Worm (Caenorhabditis elegans) whole organism, early embryonic: ENCODE results near the gene mcm-6.

Source experiments
- B0310.2 ChIP-seq: sonication (generic microtip); optimal IDR thresholded peaks from 2 replicates; lab custom pipeline; 2016; ENCODE audit warnings: mild to moderate bottlenecking, missing genetic modification characterization, missing compliant biosample characterization
- F13C5.2 ChIP-seq: sonication (generic microtip); optimal IDR thresholded peaks from 2 replicates; lab custom pipeline; 2017; ENCODE audit warnings: mild to moderate bottlenecking, missing genetic modification characterization, inconsistent platforms, missing compliant biosample characterization
- ama-1 ChIP-seq: fragments of 150-350 bp; optimal IDR thresholded peaks from 2 replicates; lab custom pipeline; 2014
- ets-7 ChIP-seq: sonication (generic microtip); optimal IDR thresholded peaks from 2 replicates; lab custom pipeline; 2016; ENCODE audit warnings: missing genotype, missing genetic modification characterization, missing compliant biosample characterization
- flt-1 ChIP-seq: fragments of 200-800 bp; sonication (Bioruptor generic); IDR thresholded peaks from 2 replicates; pipeline ENCODE4 v1.3.6; 2022; ENCODE audit warnings: missing genetic modification characterization, missing compliant biosample characterization
- hmbx-1 ChIP-seq: sonication (generic microtip); optimal IDR thresholded peaks from 2 replicates; lab custom pipeline; 2016; ENCODE audit warnings: mild to moderate bottlenecking, missing genetic modification characterization, missing compliant biosample characterization
- scrt-1 ChIP-seq: fragments of 200-800 bp; sonication (Bioruptor generic); IDR thresholded peaks from 2 replicates; pipeline ENCODE4 v1.3.6; 2022; ENCODE audit warnings: missing genetic modification characterization, missing compliant biosample characterization
- tbx-11 ChIP-seq: fragments of 200-800 bp; sonication (Bioruptor generic); IDR thresholded peaks from 2 replicates; pipeline ENCODE4 v1.3.6; 2022; ENCODE audit warnings: missing genetic modification characterization, missing compliant biosample characterization
- tbx-37 ChIP-seq: fragments of 200-800 bp; sonication (Bioruptor generic); conservative IDR thresholded peaks from 2 replicates; pipeline ENCODE4 v1.3.6; 2022; ENCODE audit warnings: missing genetic modification reagents, missing genetic modification characterization, missing compliant biosample characterization
- tra-4 ChIP-seq: sonication (generic microtip); optimal IDR thresholded peaks from 2 replicates; lab custom pipeline; 2017; ENCODE audit warnings: missing genetic modification characterization, missing compliant biosample characterization

DNA sequence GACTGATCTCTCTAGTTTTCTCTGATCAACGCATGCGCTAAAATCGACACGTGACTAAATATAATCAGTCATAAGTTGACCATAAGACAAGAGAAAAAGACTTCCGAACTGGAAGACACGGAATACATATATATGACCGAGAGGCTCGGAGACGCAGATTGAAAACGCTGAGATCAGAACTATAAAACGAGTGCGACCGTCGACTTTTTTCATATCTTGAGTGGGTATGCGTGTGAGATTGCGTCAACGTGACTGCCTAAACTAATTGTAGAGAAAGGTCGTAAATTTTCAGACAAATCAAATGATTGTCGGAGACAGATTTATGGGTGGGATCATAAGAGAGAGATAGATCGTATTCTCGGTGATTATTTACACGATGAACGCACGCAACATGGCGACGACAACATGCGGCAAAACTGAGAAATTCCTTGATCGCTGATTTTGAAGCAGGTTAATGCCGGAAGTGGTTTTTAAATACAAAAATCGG lies 13.4 kb downstream of the mcm-6 start:
- TF ChIP-seq tra-4 (tag; lab: Kevin White, UChicago) (no peak), ama-1 (lab: Kevin White, UChicago) (no peak), ets-7 (tag; lab: Kevin White, UChicago) (no peak), F13C5.2 (tag; lab: Kevin White, UChicago) (no peak), tbx-11 (GFP tag; lab: Robert Waterston, UW) (no peak), scrt-1 (no peak), hmbx-1 (no peak), B0310.2 (tag; lab: Kevin White, UChicago) (no peak), flt-1 (no peak), tbx-37 (GFP tag; lab: Robert Waterston, UW) (no peak)
